Fruit fly (Drosophila melanogaster) whole organism, embryonic: Measurements from ENCODE around the gene cindr.
A peak's percentile ranks its signal among the peaks of the same experiment; 100 is the strongest.

ENCODE experiments used
- Ada2b ChIP-seq: fragments of 200-800 bp; sonication (Bioruptor generic); IDR thresholded peaks from 2 replicates; pipeline ENCODE4 v1.3.6; 2022; ENCODE audit warnings: missing biosample characterization, missing genetic modification characterization
- CG1024 ChIP-seq: fragments of 200-800 bp; sonication (Bioruptor generic); IDR thresholded peaks from 2 replicates; pipeline ENCODE4 v1.3.6; 2022; ENCODE audit warnings: missing biosample characterization, missing genetic modification characterization
- CG10274 ChIP-seq: fragments of 200-800 bp; sonication (Bioruptor generic); optimal IDR thresholded peaks from 3 replicates; lab custom pipeline; 2017; ENCODE audit warnings: missing biosample characterization, mild to moderate bottlenecking, missing genetic modification characterization
- CG10321 ChIP-seq: fragments of 200-800 bp; sonication (Bioruptor generic); IDR thresholded peaks from 2 replicates; pipeline ENCODE4 v1.3.6; 2022; ENCODE audit warnings: missing biosample characterization, missing genetic modification characterization
- CG11085 ChIP-seq: fragments of 200-800 bp; sonication (Bioruptor generic); IDR thresholded peaks from 2 replicates; pipeline ENCODE4 v1.3.6; 2022; ENCODE audit warnings: missing biosample characterization, missing genetic modification characterization
- CG11695 ChIP-seq: fragments of 200-800 bp; sonication (Bioruptor generic); IDR thresholded peaks from 3 replicates; pipeline ENCODE4 v1.3.6; 2022; ENCODE audit warnings: missing biosample characterization, missing genetic modification characterization
- CG12104 ChIP-seq: fragments of 200-800 bp; sonication (Bioruptor generic); optimal IDR thresholded peaks from 3 replicates; lab custom pipeline; 2016; ENCODE audit warnings: missing biosample characterization, missing genetic modification characterization
- CG14050 ChIP-seq: fragments of 200-800 bp; sonication (Bioruptor generic); IDR thresholded peaks from 3 replicates; pipeline ENCODE4 v1.3.6; 2022; ENCODE audit warnings: missing biosample characterization, missing genetic modification characterization
- CG1602 ChIP-seq: fragments of 200-800 bp; sonication (Bioruptor generic); optimal IDR thresholded peaks from 3 replicates; lab custom pipeline; 2016; ENCODE audit warnings: missing biosample characterization, missing genetic modification characterization
- CG17186 ChIP-seq: fragments of 200-800 bp; sonication (Bioruptor generic); optimal IDR thresholded peaks from 3 replicates; lab custom pipeline; 2017; ENCODE audit warnings: missing biosample characterization, missing genetic modification reagents, missing genetic modification characterization
- CG2678 ChIP-seq: fragments of 200-800 bp; sonication (Bioruptor generic); optimal IDR thresholded peaks from 3 replicates; lab custom pipeline; 2019; ENCODE audit warnings: missing biosample characterization, mild to moderate bottlenecking, missing genetic modification characterization, moderate library complexity
- CG31441 ChIP-seq: fragments of 200-800 bp; sonication (Bioruptor generic); IDR thresholded peaks from 2 replicates; pipeline ENCODE4 v1.3.6; 2022; ENCODE audit warnings: missing biosample characterization, missing genetic modification characterization
- CG34224 ChIP-seq: fragments of 200-800 bp; sonication (Bioruptor generic); IDR thresholded peaks from 3 replicates; pipeline ENCODE4 v1.3.6; 2022; ENCODE audit warnings: missing biosample characterization, missing genetic modification characterization; ENCODE audit not compliant: partially characterized antibody
- CG3726 ChIP-seq: fragments of 200-800 bp; sonication (Bioruptor generic); IDR thresholded peaks from 3 replicates; pipeline ENCODE4, ENCODE4 v1.3.6; 2022; ENCODE audit warnings: missing biosample characterization, missing genetic modification characterization
- CG3847 ChIP-seq: fragments of 200-800 bp; sonication (Bioruptor generic); IDR thresholded peaks from 2 replicates; pipeline ENCODE4 v1.3.6; 2022; ENCODE audit warnings: missing biosample characterization, missing genetic modification characterization
- CG4360 ChIP-seq: fragments of 200-800 bp; sonication (Bioruptor generic); IDR thresholded peaks from 2 replicates; pipeline ENCODE4 v1.3.6; 2022; ENCODE audit warnings: missing biosample characterization, missing genetic modification characterization
- CG5245 ChIP-seq: fragments of 200-800 bp; sonication (Bioruptor generic); optimal IDR thresholded peaks from 3 replicates; lab custom pipeline; 2016; ENCODE audit warnings: missing biosample characterization, missing genetic modification characterization
- CG7271 ChIP-seq: fragments of 200-800 bp; sonication (Bioruptor generic); optimal IDR thresholded peaks from 2 replicates; lab custom pipeline; 2018; ENCODE audit warnings: missing biosample characterization, mild to moderate bottlenecking, missing genetic modification characterization, moderate library complexity
- CG7928 ChIP-seq: fragments of 200-800 bp; sonication (Bioruptor generic); optimal IDR thresholded peaks from 2 replicates; lab custom pipeline; 2017; ENCODE audit warnings: missing biosample characterization, mild to moderate bottlenecking, missing genetic modification characterization
- CG7987 ChIP-seq: fragments of 200-800 bp; sonication (Bioruptor generic); optimal IDR thresholded peaks from 2 replicates; lab custom pipeline; 2018; ENCODE audit warnings: missing biosample characterization, mild to moderate bottlenecking, missing genetic modification characterization, moderate library complexity
- Dfd ChIP-seq, 2 experiments: fragments of >200 bp; optimal IDR thresholded peaks; 2 replicates each; lab custom pipeline; 2017; ENCODE audit warnings: missing biosample characterization in 2 of 2, missing genetic modification characterization in 2 of 2
- Dll ChIP-seq: fragments of 200-800 bp; sonication (Bioruptor generic); IDR thresholded peaks from 4 replicates; pipeline ENCODE4 v1.3.6; 2022; ENCODE audit warnings: missing biosample characterization, missing genetic modification characterization; ENCODE audit not compliant: partially characterized antibody
- Ets65A ChIP-seq: fragments of 200-800 bp; sonication (Bioruptor generic); peaks from one replicate; lab custom pipeline; 2016; ENCODE audit warnings: missing biosample characterization, missing genetic modification characterization
- GATAe ChIP-seq: fragments of 200-800 bp; sonication (Bioruptor generic); conservative IDR thresholded peaks from 2 replicates; pipeline ENCODE4 v1.3.6; 2022; ENCODE audit warnings: missing biosample characterization, missing genetic modification characterization
- H2.0 ChIP-seq: fragments of 200-800 bp; sonication (Bioruptor generic); IDR thresholded peaks from 2 replicates; pipeline ENCODE4 v1.3.6; 2022; ENCODE audit warnings: missing biosample characterization, missing genetic modification characterization
- HLH3B ChIP-seq: fragments of 200-800 bp; sonication (Bioruptor generic); IDR thresholded peaks from 2 replicates; pipeline ENCODE4 v1.3.6; 2022; ENCODE audit warnings: missing biosample characterization, missing genetic modification characterization
- HLH54F ChIP-seq: fragments of 200-800 bp; sonication (Bioruptor generic); optimal IDR thresholded peaks from 3 replicates; lab custom pipeline; 2016; ENCODE audit warnings: missing biosample characterization, missing genetic modification characterization
- Lim3 ChIP-seq: fragments of 200-800 bp; sonication (Bioruptor generic); IDR thresholded peaks from 2 replicates; pipeline ENCODE4 v1.3.6; 2022; ENCODE audit warnings: missing biosample characterization, missing genetic modification characterization
- MESR4 ChIP-seq: fragments of 200-800 bp; sonication (Bioruptor generic); optimal IDR thresholded peaks from 2 replicates; lab custom pipeline; 2018; ENCODE audit warnings: missing biosample characterization, mild to moderate bottlenecking, missing genetic modification characterization, moderate library complexity
- Pdp1 ChIP-seq, 2 experiments: fragments of 200-800 bp; sonication (Bioruptor generic); optimal IDR thresholded peaks; 3 replicates each; lab custom pipeline; 2016; ENCODE audit warnings: missing biosample characterization in 2 of 2, missing genetic modification characterization in 2 of 2, mild to moderate bottlenecking in 1 of 2, moderate library complexity in 1 of 2
- Sox102F ChIP-seq: fragments of 200-800 bp; sonication (Bioruptor generic); optimal IDR thresholded peaks from 2 replicates; lab custom pipeline; 2018; ENCODE audit warnings: missing biosample characterization, mild to moderate bottlenecking, missing genetic modification characterization, moderate library complexity
- Sry-β ChIP-seq: fragments of 200-800 bp; sonication (Bioruptor generic); optimal IDR thresholded peaks from 2 replicates; lab custom pipeline; 2018; ENCODE audit warnings: missing biosample characterization, mild to moderate bottlenecking, missing genetic modification characterization, moderate library complexity
- Taf1 ChIP-seq: fragments of 200-800 bp; sonication (Bioruptor generic); IDR thresholded peaks from 2 replicates; pipeline ENCODE4 v1.3.6; 2022; ENCODE audit warnings: missing biosample characterization, missing genetic modification characterization
- Vsx1 ChIP-seq: fragments of 200-800 bp; sonication (Bioruptor generic); optimal IDR thresholded peaks from 2 replicates; lab custom pipeline; 2017; ENCODE audit warnings: missing biosample characterization, mild to moderate bottlenecking, missing genetic modification characterization, missing genetic modification reagents
- ara ChIP-seq: fragments of 200-800 bp; sonication (Bioruptor generic); IDR thresholded peaks from 2 replicates; pipeline ENCODE4 v1.3.6; 2022; ENCODE audit warnings: missing biosample characterization, missing genetic modification characterization
- cad ChIP-seq: fragments of >200 bp; optimal IDR thresholded peaks from 2 replicates; lab custom pipeline; 2017; ENCODE audit warnings: missing biosample characterization, missing genetic modification characterization
- caup ChIP-seq: fragments of 200-800 bp; sonication (Bioruptor generic); optimal IDR thresholded peaks from 3 replicates; lab custom pipeline; 2017; ENCODE audit warnings: missing biosample characterization, mild to moderate bottlenecking, missing genetic modification characterization, moderate library complexity; ENCODE audit not compliant: severe bottlenecking
- cg ChIP-seq: fragments of 200-800 bp; sonication (Bioruptor generic); optimal IDR thresholded peaks from 3 replicates; lab custom pipeline; 2019; ENCODE audit warnings: missing biosample characterization, mild to moderate bottlenecking, missing genetic modification characterization, moderate library complexity
- dysf ChIP-seq: fragments of 200-800 bp; sonication (Bioruptor generic); IDR thresholded peaks from 3 replicates; pipeline ENCODE4 v1.3.6; 2022; ENCODE audit warnings: missing biosample characterization, missing genetic modification characterization
- grn ChIP-seq: fragments of 200-800 bp; sonication (Bioruptor generic); optimal IDR thresholded peaks from 3 replicates; lab custom pipeline; 2017; ENCODE audit warnings: missing biosample characterization, missing genetic modification characterization
- lab ChIP-seq: fragments of 200-800 bp; sonication (Bioruptor generic); optimal IDR thresholded peaks from 3 replicates; lab custom pipeline; 2017; ENCODE audit warnings: missing biosample characterization, missing genetic modification characterization, mild to moderate bottlenecking, moderate library complexity, missing genetic modification reagents
- lilli ChIP-seq: fragments of 200-800 bp; sonication (Bioruptor generic); optimal IDR thresholded peaks from 3 replicates; lab custom pipeline; 2016; ENCODE audit warnings: missing biosample characterization, missing genetic modification characterization
- slou ChIP-seq: fragments of 200-800 bp; sonication (Bioruptor generic); optimal IDR thresholded peaks from 3 replicates; lab custom pipeline; 2016; ENCODE audit warnings: missing biosample characterization, missing genetic modification characterization
- sqz ChIP-seq: fragments of 200-800 bp; sonication (Bioruptor generic); optimal IDR thresholded peaks from 3 replicates; lab custom pipeline; 2018; ENCODE audit warnings: missing biosample characterization, mild to moderate bottlenecking, missing genetic modification characterization
- tup ChIP-seq: fragments of 200-800 bp; sonication (Bioruptor generic); optimal IDR thresholded peaks from 2 replicates; lab custom pipeline; 2016; ENCODE audit warnings: missing biosample characterization, mild to moderate bottlenecking, missing genetic modification characterization, moderate library complexity
- twi ChIP-seq: fragments of 200-800 bp; optimal IDR thresholded peaks from 2 replicates; lab custom pipeline; 2019; ENCODE audit warnings: missing biosample characterization, mild to moderate bottlenecking, missing genetic modification characterization, moderate library complexity
- vvl ChIP-seq: fragments of 200-800 bp; sonication (Bioruptor generic); IDR thresholded peaks from 2 replicates; pipeline ENCODE4 v1.3.6; 2022; ENCODE audit warnings: missing biosample characterization, missing genetic modification characterization
- wor ChIP-seq: fragments of 200-800 bp; sonication (Bioruptor generic); IDR thresholded peaks from 2 replicates; pipeline ENCODE4 v1.3.6; 2022; ENCODE audit warnings: missing biosample characterization, missing genetic modification characterization
- zf30C ChIP-seq: fragments of 200-800 bp; sonication (Bioruptor generic); optimal IDR thresholded peaks from 3 replicates; lab custom pipeline; 2018; ENCODE audit warnings: missing biosample characterization, mild to moderate bottlenecking, missing genetic modification characterization
- zfh2 ChIP-seq: fragments of 200-800 bp; sonication (Bioruptor generic); optimal IDR thresholded peaks from 2 replicates; lab custom pipeline; 2016; ENCODE audit warnings: missing biosample characterization, missing genetic modification characterization

cindr gene

dm6 chr3R:30805762-30806371 lies 2.5 kb upstream of the cindr start (continued):
- TF ChIP-seq CG31441 (GFP tag; lab: Robert Waterston, UW) = no peak
- TF ChIP-seq Sry-β (GFP tag; lab: Kevin White, UChicago) = no peak
- TF ChIP-seq dysf (GFP tag; lab: Robert Waterston, UW) = no peak
- TF ChIP-seq twi = no peak
- TF ChIP-seq CG11695 (GFP tag; lab: Robert Waterston, UW) = no peak
- peak; percentile 73 for TF ChIP-seq zf30C (GFP tag; lab: Kevin White, UChicago)
- no peak for TF ChIP-seq CG34224 (GFP tag; lab: Robert Waterston, UW)
- no peak for TF ChIP-seq sqz (GFP tag; lab: Kevin White, UChicago)
- TF ChIP-seq CG4360 (GFP tag; lab: Robert Waterston, UW) = peak; percentile 50; the same call in 1 of the 2 replicates
- TF ChIP-seq MESR4 (GFP tag; lab: Kevin White, UChicago) = no peak
- TF ChIP-seq CG1602 (GFP tag; lab: Kevin White, UChicago) = no peak
- no peak for TF ChIP-seq CG11085 (GFP tag; lab: Robert Waterston, UW)
- no peak for TF ChIP-seq CG1024
- TF ChIP-seq wor (GFP tag; lab: Robert Waterston, UW) = no peak
- TF ChIP-seq CG10274 (GFP tag; lab: Kevin White, UChicago) = no peak
- no peak for TF ChIP-seq CG12104
- no peak for TF ChIP-seq CG5245 (GFP tag; lab: Kevin White, UChicago)
- no peak for TF ChIP-seq CG7987
- TF ChIP-seq Dfd (GFP tag; optimal IDR thresholded peaks at IDR 0.05; lab: Kevin White, UChicago) = no peak
- TF ChIP-seq caup (GFP tag; lab: Kevin White, UChicago) = no peak
- no peak for TF ChIP-seq slou
- no peak for TF ChIP-seq CG7928 (GFP tag; lab: Kevin White, UChicago)
- no peak for TF ChIP-seq Taf1
- no peak for TF ChIP-seq Sox102F (GFP tag; lab: Kevin White, UChicago)
- TF ChIP-seq Vsx1 (GFP tag; lab: Kevin White, UChicago) = no peak
- TF ChIP-seq Ada2b = no peak
- no peak for TF ChIP-seq CG17186 (GFP tag; lab: Kevin White, UChicago)

DNA sequence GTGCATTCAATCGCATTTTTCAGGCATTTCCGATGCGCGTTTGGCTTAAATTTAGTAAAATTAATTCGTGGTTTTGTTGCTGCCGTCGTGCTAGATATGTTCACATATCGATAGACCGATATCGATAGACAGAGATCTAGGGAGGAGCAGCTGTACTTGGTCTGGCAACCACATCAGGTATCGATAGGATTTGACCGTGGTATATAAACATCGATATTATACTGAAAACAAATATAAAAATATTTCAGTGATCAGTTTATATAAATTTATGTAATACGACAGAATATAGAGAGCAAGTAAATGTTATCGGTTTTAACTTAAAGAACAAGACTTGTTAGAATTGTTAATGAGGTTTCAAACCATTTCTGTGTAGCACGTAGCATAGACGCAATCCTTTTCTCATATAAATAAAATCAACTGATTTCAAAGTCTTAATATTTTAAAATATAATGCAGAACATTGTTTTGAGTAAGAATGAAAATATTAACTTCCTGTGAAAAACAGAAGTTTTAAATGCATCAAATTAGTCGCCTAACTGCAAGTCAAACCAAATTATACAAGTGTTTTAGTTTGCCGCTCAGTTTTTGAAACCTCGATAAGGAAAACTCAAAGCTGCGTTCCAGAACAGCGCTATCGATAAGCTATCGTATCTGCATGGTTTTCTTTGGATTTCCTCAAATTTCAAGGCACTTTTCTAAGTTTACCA lies 1.8 kb upstream of the cindr start, which contains the start of the genes wts and dj-1beta:
TSS of gene wts (minus strand) at position 130 of the 706 bp plus-strand sequence.
TSS of gene dj-1beta (plus strand) at position 628 of the 706 bp plus-strand sequence.
- TF ChIP-seq HLH3B = no peak
- no peak for TF ChIP-seq CG2678 (tag; lab: Kevin White, UChicago)
- TF ChIP-seq vvl = peak; percentile 55
- TF ChIP-seq GATAe = no peak
- no peak for TF ChIP-seq CG7271 (tag; lab: Kevin White, UChicago)
- TF ChIP-seq grn (GFP tag; lab: Kevin White, UChicago) = no peak
- no peak for TF ChIP-seq H2.0 (GFP tag; lab: Robert Waterston, UW)
- no peak for TF ChIP-seq zfh2 (GFP tag; lab: Kevin White, UChicago)
- peak; percentile 13 for TF ChIP-seq lilli
- TF ChIP-seq CG3847 (GFP tag; lab: Robert Waterston, UW) = peak; percentile 38; the same call in 1 of the 2 replicates
- TF ChIP-seq Pdp1 (GFP tag; optimal IDR thresholded peaks at IDR 0.05; lab: Kevin White, UChicago) = peak in 1 of 2 experiments; percentile 49
- no peak for TF ChIP-seq CG10321 (GFP tag; lab: Robert Waterston, UW)
- TF ChIP-seq CG3726 (GFP tag; lab: Robert Waterston, UW) = no peak
- TF ChIP-seq tup = no peak
- TF ChIP-seq Dll (GFP tag; lab: Robert Waterston, UW) = peak; percentile 91
- TF ChIP-seq lab (GFP tag; lab: Kevin White, UChicago) = no peak
- no peak for TF ChIP-seq ara
- TF ChIP-seq HLH54F = no peak
- no peak for TF ChIP-seq Lim3
- no peak for TF ChIP-seq cg
- no peak for TF ChIP-seq CG14050 (GFP tag; lab: Robert Waterston, UW)
- TF ChIP-seq MESR4 (GFP tag; lab: Kevin White, UChicago) = peak; percentile 54
- TF ChIP-seq cad = no peak
- TF ChIP-seq Ets65A = no peak
